Fruit fly (Drosophila melanogaster) whole organism, adult: ENCODE results near the gene Spn28Da.

Experiments used
- CG11617 ChIP-seq: fragments of 200-800 bp; sonication (Bioruptor generic); optimal IDR thresholded peaks from 2 replicates; lab custom pipeline; 2017; ENCODE audit warnings: mild to moderate bottlenecking, missing biosample characterization, missing genetic modification reagents, missing genetic modification characterization
- CG12768 ChIP-seq: fragments of 200-800 bp; sonication (Bioruptor generic); optimal IDR thresholded peaks from 2 replicates; lab custom pipeline; 2017; ENCODE audit warnings: missing biosample characterization, missing genetic modification characterization, mild to moderate bottlenecking, moderate library complexity, missing genetic modification reagents
- CG14711 ChIP-seq: fragments of 200-800 bp; sonication (Bioruptor generic); optimal IDR thresholded peaks from 2 replicates; lab custom pipeline; 2018; ENCODE audit warnings: missing biosample characterization, mild to moderate bottlenecking, missing genetic modification characterization, moderate library complexity
- CG1620 ChIP-seq: fragments of 200-800 bp; sonication (Bioruptor generic); optimal IDR thresholded peaks from 2 replicates; lab custom pipeline; 2016; ENCODE audit warnings: missing biosample characterization, missing genetic modification characterization
- CG33017 ChIP-seq: fragments of 200-800 bp; sonication (Bioruptor generic); optimal IDR thresholded peaks from 2 replicates; lab custom pipeline; 2018; ENCODE audit warnings: missing biosample characterization, mild to moderate bottlenecking, missing genetic modification characterization, moderate library complexity
- CG5204 ChIP-seq: fragments of 200-800 bp; sonication (Bioruptor generic); optimal IDR thresholded peaks from 2 replicates; lab custom pipeline; 2016; ENCODE audit warnings: missing biosample characterization, missing genetic modification characterization
- CG7045 ChIP-seq: fragments of 200-800 bp; sonication (Bioruptor generic); optimal IDR thresholded peaks from 2 replicates; lab custom pipeline; 2017; ENCODE audit warnings: missing biosample characterization, mild to moderate bottlenecking, missing genetic modification characterization
- CG7101 ChIP-seq: fragments of 200-800 bp; sonication (Bioruptor generic); optimal IDR thresholded peaks from 2 replicates; lab custom pipeline; 2018; ENCODE audit warnings: missing biosample characterization, mild to moderate bottlenecking, missing genetic modification characterization, moderate library complexity
- Clk ChIP-seq: fragments of 200-800 bp; sonication (Bioruptor generic); optimal IDR thresholded peaks from 2 replicates; lab custom pipeline; 2017; ENCODE audit warnings: missing biosample characterization, missing genetic modification characterization
- Crg-1 ChIP-seq: fragments of 200-800 bp; sonication (Bioruptor generic); optimal IDR thresholded peaks from 2 replicates; lab custom pipeline; 2016; ENCODE audit warnings: missing biosample characterization, missing genetic modification characterization
- Hr96 ChIP-seq: fragments of 200-800 bp; sonication (Bioruptor generic); optimal IDR thresholded peaks from 2 replicates; lab custom pipeline; 2016; ENCODE audit warnings: missing biosample characterization, missing genetic modification characterization
- Mnt ChIP-seq: fragments of 200-800 bp; sonication (Bioruptor generic); optimal IDR thresholded peaks from 2 replicates; lab custom pipeline; 2016; ENCODE audit warnings: missing biosample characterization, mild to moderate bottlenecking, missing genetic modification characterization
- bab1 ChIP-seq: fragments of 200-800 bp; sonication (Bioruptor generic); optimal IDR thresholded peaks from 3 replicates; lab custom pipeline; 2019; ENCODE audit warnings: missing biosample characterization, mild to moderate bottlenecking, missing genetic modification characterization, moderate library complexity
- cic ChIP-seq: fragments of 200-800 bp; sonication (Bioruptor generic); optimal IDR thresholded peaks from 2 replicates; lab custom pipeline; 2017; ENCODE audit warnings: missing biosample characterization, mild to moderate bottlenecking, missing genetic modification characterization, moderate library complexity
- cnc ChIP-seq, 2 experiments: fragments of >200 bp; optimal IDR thresholded peaks; 2 replicates each; lab custom pipeline; 2017
- kay ChIP-seq: fragments of 200-800 bp; sonication (Bioruptor generic); peaks from one replicate; lab custom pipeline; 2016; ENCODE audit warnings: missing biosample characterization, missing genetic modification characterization, borderline replicate concordance
- ovo ChIP-seq: fragments of 200-800 bp; sonication (Bioruptor generic); optimal IDR thresholded peaks from 2 replicates; lab custom pipeline; 2016; ENCODE audit warnings: missing biosample characterization, missing genetic modification characterization
- pad ChIP-seq: fragments of 200-800 bp; sonication (Bioruptor generic); optimal IDR thresholded peaks from 3 replicates; lab custom pipeline; 2017; ENCODE audit warnings: missing biosample characterization, missing genetic modification characterization, mild to moderate bottlenecking, moderate library complexity, missing genetic modification reagents
- tj ChIP-seq: fragments of 200-800 bp; sonication (Bioruptor generic); optimal IDR thresholded peaks from 3 replicates; lab custom pipeline; 2017; ENCODE audit warnings: missing biosample characterization, mild to moderate bottlenecking, missing genetic modification characterization, moderate library complexity
- toe ChIP-seq: fragments of 200-800 bp; sonication (Bioruptor generic); optimal IDR thresholded peaks from 2 replicates; lab custom pipeline; 2016; ENCODE audit warnings: missing biosample characterization, missing genetic modification characterization

Gene Spn28Da

dm6 chr2L:7909854-7910253, 20.9 kb upstream of the Spn28Da start:
- TF ChIP-seq tj (GFP tag; lab: Kevin White, UChicago) = no peak
- TF ChIP-seq CG1620 (GFP tag; lab: Kevin White, UChicago) = no peak
- no peak for TF ChIP-seq toe

- TF ChIP-seq Hr96 (GFP tag; lab: Kevin White, UChicago) = no peak
- TF ChIP-seq Mnt = no peak
- TF ChIP-seq CG7045 = no peak
- no peak for TF ChIP-seq toe
- no peak for TF ChIP-seq cnc (optimal IDR thresholded peaks at IDR 0.05; lab: Kevin White, UChicago)
- no peak for TF ChIP-seq CG12768 (GFP tag; lab: Kevin White, UChicago)
- TF ChIP-seq CG5204 = no peak
- no peak for TF ChIP-seq CG14711 (tag; lab: Kevin White, UChicago)
- no peak for TF ChIP-seq CG1620 (GFP tag; lab: Kevin White, UChicago)
- TF ChIP-seq Clk (GFP tag; lab: Kevin White, UChicago) = no peak
- no peak for TF ChIP-seq kay
Measured at dm6 chr2L:7909327-7909804, 20.4 kb upstream of the Spn28Da start.

dm6 chr2L:7901833-7902232, 12.9 kb upstream of the Spn28Da start:
- TF ChIP-seq CG7045 (no peak), cic (GFP tag; lab: Kevin White, UChicago) (no peak), toe (no peak), CG12768 (GFP tag; lab: Kevin White, UChicago) (no peak), CG5204 (no peak), Mnt (no peak), CG1620 (GFP tag; lab: Kevin White, UChicago) (no peak), CG11617 (GFP tag; lab: Kevin White, UChicago) (no peak), Clk (GFP tag; lab: Kevin White, UChicago) (no peak), ovo (GFP tag; lab: Kevin White, UChicago) (no peak), CG33017 (tag; lab: Kevin White, UChicago) (no peak), Hr96 (GFP tag; lab: Kevin White, UChicago) (no peak), kay (no peak), Crg-1 (GFP tag; lab: Kevin White, UChicago) (no peak), CG14711 (tag; lab: Kevin White, UChicago) (no peak)

dm6 chr2L:7899949-7900348, 11.0 kb upstream of the Spn28Da start:
- TF ChIP-seq kay = peak; percentile 42
- no peak for TF ChIP-seq Crg-1 (GFP tag; lab: Kevin White, UChicago)

dm6 chr2L:7899108-7899507, 10.2 kb upstream of the Spn28Da start:
- TF ChIP-seq CG7045 = no peak
- TF ChIP-seq CG14711 (tag; lab: Kevin White, UChicago) = no peak
- TF ChIP-seq toe = no peak
- TF ChIP-seq tj (GFP tag; lab: Kevin White, UChicago) = no peak
- no peak for TF ChIP-seq CG33017 (tag; lab: Kevin White, UChicago)
- no peak for TF ChIP-seq CG5204
- TF ChIP-seq Hr96 (GFP tag; lab: Kevin White, UChicago) = no peak
- TF ChIP-seq kay = no peak
- no peak for TF ChIP-seq cnc (optimal IDR thresholded peaks at IDR 0.05; lab: Kevin White, UChicago)
- TF ChIP-seq Clk (GFP tag; lab: Kevin White, UChicago) = no peak
- no peak for TF ChIP-seq CG12768 (GFP tag; lab: Kevin White, UChicago)
- no peak for TF ChIP-seq bab1 (GFP tag; lab: Kevin White, UChicago)
- TF ChIP-seq CG7101 = no peak
- TF ChIP-seq Mnt = no peak

dm6 chr2L:7898581-7898980, 9.7 kb upstream of the Spn28Da start:
- TF ChIP-seq Hr96 (GFP tag; lab: Kevin White, UChicago) (no peak), CG1620 (GFP tag; lab: Kevin White, UChicago) (no peak), bab1 (GFP tag; lab: Kevin White, UChicago) (no peak), cnc (optimal IDR thresholded peaks at IDR 0.05; lab: Kevin White, UChicago) (no peak), pad (no peak), Crg-1 (GFP tag; lab: Kevin White, UChicago) (no peak), cic (GFP tag; lab: Kevin White, UChicago) (no peak), CG7045 (no peak)

- TF ChIP-seq ovo (GFP tag; lab: Kevin White, UChicago) (no peak), CG5204 (no peak), toe (no peak), CG7045 (no peak), cic (GFP tag; lab: Kevin White, UChicago) (no peak), pad (no peak), kay (no peak), Clk (GFP tag; lab: Kevin White, UChicago) (no peak)
Measured at dm6 chr2L:7897245-7897644, 8.3 kb upstream of the Spn28Da start.

dm6 chr2L:7890654-7891114, 1.8 kb upstream of the Spn28Da start, which contains the start of gene Spn28Db:
Gene Spn28Db (minus strand): TSS chr2L:7890704.
- TF ChIP-seq pad (no peak), bab1 (GFP tag; lab: Kevin White, UChicago) (peak; percentile 50), CG7045 (no peak), CG14711 (tag; lab: Kevin White, UChicago) (no peak), cnc (optimal IDR thresholded peaks at IDR 0.05; lab: Kevin White, UChicago) (no peak), CG11617 (GFP tag; lab: Kevin White, UChicago) (no peak), CG5204 (peak; percentile 8), kay (no peak), CG1620 (GFP tag; lab: Kevin White, UChicago) (peak; percentile 13)
